Fruit fly (Drosophila melanogaster): Measurements from ENCODE around the gene CG11226.

DNA sequence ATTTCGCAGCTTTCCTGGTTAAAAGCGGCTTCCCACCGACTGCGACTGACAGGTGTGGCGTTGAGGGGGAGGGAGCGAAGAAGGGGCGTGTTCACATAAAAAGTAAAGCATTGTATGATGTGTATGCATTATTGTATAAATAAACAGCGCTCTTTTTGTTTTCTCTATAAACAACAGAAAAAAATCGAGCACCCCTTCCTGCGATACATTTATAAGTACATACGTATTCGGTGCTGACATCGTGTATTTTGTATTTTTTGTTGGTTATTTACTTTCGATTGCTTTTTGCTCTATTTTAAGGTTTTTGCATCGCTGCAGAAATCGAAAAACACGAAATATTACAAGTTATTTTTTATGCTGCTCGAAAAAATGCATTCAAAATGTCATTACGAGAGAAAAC lies 10.6 kb upstream of the CG11226 start:
- TF ChIP-seq insv (optimal IDR thresholded peaks at IDR 0.05) = no peak
- TF ChIP-seq ttk (optimal IDR thresholded peaks at IDR 0.05) = no peak
